Worm (Caenorhabditis elegans): ENCODE measurements around the gene lex-1.

- TF ChIP-seq daf-19 (GFP tag; conservative IDR thresholded peaks at IDR 0.05) (no peak), skn-1 (tag; optimal IDR thresholded peaks at IDR 0.05) (no peak), pha-4 (GFP tag; IDR thresholded peaks at IDR 0.05) (no peak), pha-4 (tag; optimal IDR thresholded peaks at IDR 0.05) (no peak), nhr-25 (tag; optimal IDR thresholded peaks at IDR 0.05; ENCODE audit: borderline replicate concordance, insufficient read depth) (no peak), zip-11 (GFP tag; IDR thresholded peaks at IDR 0.05) (no peak), nhr-77 (tag; optimal IDR thresholded peaks at IDR 0.05) (no peak), unc-62 (GFP tag; optimal IDR thresholded peaks at IDR 0.05 in 1 of 2) (no peak), unc-62 (tag; optimal IDR thresholded peaks at IDR 0.05) (no peak), nhr-42 (GFP tag; IDR thresholded peaks at IDR 0.05) (no peak), nhr-28 (tag; optimal IDR thresholded peaks at IDR 0.05) (no peak), ztf-7 (tag; optimal IDR thresholded peaks at IDR 0.05) (no peak), unc-130 (GFP tag; optimal IDR thresholded peaks at IDR 0.05) (no peak), dpl-1 (GFP tag; optimal IDR thresholded peaks at IDR 0.05) (no peak)
Observed at ce11 chrIV:12075497-12075896, 3.8 kb upstream of the lex-1 start, which contains the start of gene K08E4.7.
